Worm (Caenorhabditis elegans) whole organism, late embryonic: ENCODE data around the gene F42A9.11.

Experiments
- C08G9.2 ChIP-seq: sonication (generic microtip); optimal IDR thresholded peaks from 2 replicates; lab custom pipeline; 2016; ENCODE audit warnings: mild to moderate bottlenecking, missing genetic modification characterization, moderate library complexity, missing compliant biosample characterization
- F13H6.1 ChIP-seq: sonication (generic microtip); optimal IDR thresholded peaks from 2 replicates; lab custom pipeline; 2016; ENCODE audit warnings: missing genetic modification characterization, missing compliant biosample characterization
- K02D7.2 ChIP-seq: sonication (generic microtip); optimal IDR thresholded peaks from 2 replicates; lab custom pipeline; 2017; ENCODE audit warnings: mild to moderate bottlenecking, missing genetic modification characterization, missing compliant biosample characterization
- T23F11.4 ChIP-seq: fragments of 200-800 bp; sonication (Bioruptor generic); optimal IDR thresholded peaks from 2 replicates; lab custom pipeline; 2018; ENCODE audit warnings: mild to moderate bottlenecking, missing genetic modification characterization, missing compliant biosample characterization
- Y22D7AL.16 ChIP-seq: sonication (generic microtip); optimal IDR thresholded peaks from 2 replicates; lab custom pipeline; 2016; ENCODE audit warnings: missing genetic modification characterization, missing compliant biosample characterization
- ama-1 ChIP-seq: fragments of 150-350 bp; optimal IDR thresholded peaks from 2 replicates; lab custom pipeline; 2014
- ceh-14 ChIP-seq: sonication (generic microtip); optimal IDR thresholded peaks from 2 replicates; lab custom pipeline; 2016; ENCODE audit warnings: missing genotype, missing genetic modification characterization, missing compliant biosample characterization
- ceh-18 ChIP-seq: sonication (generic microtip); optimal IDR thresholded peaks from 2 replicates; lab custom pipeline; 2016; ENCODE audit warnings: missing genetic modification characterization, missing compliant biosample characterization
- ceh-2 ChIP-seq: sonication (generic microtip); optimal IDR thresholded peaks from 2 replicates; lab custom pipeline; 2016; ENCODE audit warnings: missing genotype, missing genetic modification characterization, missing compliant biosample characterization
- ceh-31 ChIP-seq: sonication (generic microtip); optimal IDR thresholded peaks from 2 replicates; lab custom pipeline; 2016; ENCODE audit warnings: missing genetic modification characterization, missing compliant biosample characterization
- ceh-45 ChIP-seq: fragments of 200-800 bp; sonication (Bioruptor generic); IDR thresholded peaks from 2 replicates; pipeline ENCODE4 v1.3.6; 2022; ENCODE audit warnings: missing genetic modification reagents, missing genetic modification characterization, missing compliant biosample characterization
- ceh-48 ChIP-seq: sonication (generic microtip); optimal IDR thresholded peaks from 2 replicates; lab custom pipeline; 2016; ENCODE audit warnings: missing genetic modification characterization, inconsistent platforms, missing compliant biosample characterization
- ceh-9 ChIP-seq: sonication (generic microtip); optimal IDR thresholded peaks from 2 replicates; lab custom pipeline; 2016; ENCODE audit warnings: mild to moderate bottlenecking, missing genetic modification characterization, inconsistent platforms, missing compliant biosample characterization
- che-1 ChIP-seq: sonication (generic microtip); optimal IDR thresholded peaks from 2 replicates; lab custom pipeline; 2016; ENCODE audit warnings: mild to moderate bottlenecking, missing genetic modification characterization, missing compliant biosample characterization
- elt-2 ChIP-seq: sonication (generic microtip); optimal IDR thresholded peaks from 2 replicates; lab custom pipeline; 2016; ENCODE audit warnings: missing genetic modification reagents, missing genetic modification characterization, missing compliant biosample characterization
- elt-4 ChIP-seq: sonication (generic microtip); optimal IDR thresholded peaks from 2 replicates; lab custom pipeline; 2016; ENCODE audit warnings: missing genetic modification characterization, missing compliant biosample characterization
- ets-4 ChIP-seq: sonication (generic microtip); optimal IDR thresholded peaks from 2 replicates; lab custom pipeline; 2016; ENCODE audit warnings: missing genetic modification characterization, missing compliant biosample characterization
- fkh-6 ChIP-seq: sonication (generic microtip); optimal IDR thresholded peaks from 2 replicates; lab custom pipeline; 2016; ENCODE audit warnings: missing genetic modification characterization, missing compliant biosample characterization
- hlh-13 ChIP-seq: fragments of 200-800 bp; sonication (Bioruptor generic); optimal IDR thresholded peaks from 2 replicates; lab custom pipeline; 2018; ENCODE audit warnings: mild to moderate bottlenecking, missing genetic modification characterization, missing compliant biosample characterization
- hlh-30 ChIP-seq: sonication (generic microtip); optimal IDR thresholded peaks from 2 replicates; lab custom pipeline; 2017; ENCODE audit warnings: antibody characterized with exemption, missing genetic modification characterization, missing compliant biosample characterization; ENCODE audit not compliant: insufficient read depth
- lim-6 ChIP-seq: sonication (generic microtip); optimal IDR thresholded peaks from 2 replicates; lab custom pipeline; 2016; ENCODE audit warnings: missing genetic modification characterization, missing compliant biosample characterization
- lin-11 ChIP-seq: fragments of 200-800 bp; sonication (Bioruptor generic); optimal IDR thresholded peaks from 2 replicates; lab custom pipeline; 2018; ENCODE audit warnings: mild to moderate bottlenecking, missing genetic modification characterization, missing compliant biosample characterization
- mec-3 ChIP-seq: sonication (generic microtip); optimal IDR thresholded peaks from 2 replicates; lab custom pipeline; 2016; ENCODE audit warnings: borderline replicate concordance, missing genetic modification characterization, missing compliant biosample characterization
- nfya-1 ChIP-seq: sonication (generic microtip); optimal IDR thresholded peaks from 2 replicates; lab custom pipeline; 2017; ENCODE audit warnings: missing genetic modification characterization, mild to moderate bottlenecking, missing compliant biosample characterization, antibody characterized with exemption, moderate library complexity
- nhr-232 ChIP-seq: sonication (generic microtip); optimal IDR thresholded peaks from 2 replicates; lab custom pipeline; 2016; ENCODE audit warnings: missing genetic modification characterization, missing compliant biosample characterization
- odd-2 ChIP-seq: sonication (generic microtip); optimal IDR thresholded peaks from 2 replicates; lab custom pipeline; 2017; ENCODE audit warnings: antibody characterized with exemption, mild to moderate bottlenecking, missing genetic modification characterization, missing compliant biosample characterization
- pag-3 ChIP-seq: sonication (generic microtip); optimal IDR thresholded peaks from 2 replicates; lab custom pipeline; 2016; ENCODE audit warnings: missing compliant biosample characterization, missing genetic modification characterization, borderline replicate concordance
- pat-9 ChIP-seq: fragments of 200-800 bp; sonication (Bioruptor generic); optimal IDR thresholded peaks from 2 replicates; lab custom pipeline; 2018; ENCODE audit warnings: mild to moderate bottlenecking, missing genetic modification characterization, moderate library complexity, missing compliant biosample characterization
- pha-2 ChIP-seq: sonication (generic microtip); optimal IDR thresholded peaks from 2 replicates; lab custom pipeline; 2017; ENCODE audit warnings: mild to moderate bottlenecking, missing genetic modification characterization, missing compliant biosample characterization
- pha-4 ChIP-seq: fragments of 150-350 bp; optimal IDR thresholded peaks from 2 replicates; lab custom pipeline; 2018; ENCODE audit warnings: missing biosample characterization, missing genetic modification reagents, missing genetic modification characterization
- pqm-1 ChIP-seq: sonication (generic microtip); optimal IDR thresholded peaks from 2 replicates; lab custom pipeline; 2016; ENCODE audit warnings: missing genetic modification characterization, missing compliant biosample characterization
- pros-1 ChIP-seq: fragments of 150-350 bp; optimal IDR thresholded peaks from 2 replicates; lab custom pipeline; 2014; ENCODE audit warnings: missing biosample characterization, missing genetic modification reagents, missing genetic modification characterization
- ref-2 ChIP-seq: sonication (generic microtip); optimal IDR thresholded peaks from 2 replicates; lab custom pipeline; 2016; ENCODE audit warnings: missing genetic modification characterization, missing compliant biosample characterization
- rnt-1 ChIP-seq: sonication (generic microtip); optimal IDR thresholded peaks from 2 replicates; lab custom pipeline; 2016; ENCODE audit warnings: missing genetic modification characterization, missing compliant biosample characterization
- sox-2 ChIP-seq: fragments of 200-800 bp; sonication (Bioruptor generic); IDR thresholded peaks from 2 replicates; pipeline ENCODE4 v1.3.6; 2022; ENCODE audit warnings: missing genetic modification reagents, missing genetic modification characterization, missing compliant biosample characterization
- sox-4 ChIP-seq: sonication (generic microtip); optimal IDR thresholded peaks from 2 replicates; lab custom pipeline; 2017; ENCODE audit warnings: mild to moderate bottlenecking, missing genetic modification characterization, inconsistent platforms, missing compliant biosample characterization
- syd-9 ChIP-seq: sonication (generic microtip); optimal IDR thresholded peaks from 2 replicates; lab custom pipeline; 2016; ENCODE audit warnings: mild to moderate bottlenecking, missing genetic modification characterization, moderate library complexity, missing compliant biosample characterization
- tbx-2 ChIP-seq: sonication (generic microtip); optimal IDR thresholded peaks from 2 replicates; lab custom pipeline; 2016; ENCODE audit warnings: missing genetic modification characterization, missing compliant biosample characterization
- ttx-3 ChIP-seq: sonication (generic microtip); optimal IDR thresholded peaks from 2 replicates; lab custom pipeline; 2016; ENCODE audit warnings: missing genetic modification reagents, missing genetic modification characterization, missing compliant biosample characterization
- unc-3 ChIP-seq, 2 experiments: fragments of 200-800 bp in 1 of 2; sonication (Bioruptor generic) in 1 of 2; sonication (generic microtip) in 1 of 2; conservative IDR thresholded peaks in 1 of 2; optimal IDR thresholded peaks in 1 of 2; 2 replicates each; pipeline versions ENCODE4 v1.3.6 to Lab custom; 2016 to 2022; ENCODE audit warnings: missing compliant biosample characterization in 2 of 2, missing genetic modification characterization in 2 of 2, missing genetic modification reagents in 1 of 2
- unc-55 ChIP-seq: sonication (generic microtip); optimal IDR thresholded peaks from 2 replicates; lab custom pipeline; 2017; ENCODE audit warnings: missing biosample characterization, missing genetic modification reagents, missing genetic modification characterization
- unc-86 ChIP-seq: sonication (generic microtip); optimal IDR thresholded peaks from 2 replicates; lab custom pipeline; 2016; ENCODE audit warnings: missing genetic modification characterization, missing compliant biosample characterization
- zip-5 ChIP-seq: sonication (generic microtip); optimal IDR thresholded peaks from 2 replicates; lab custom pipeline; 2016; ENCODE audit warnings: missing genetic modification characterization, missing compliant biosample characterization
- ztf-16 ChIP-seq: sonication (generic microtip); optimal IDR thresholded peaks from 2 replicates; lab custom pipeline; 2017; ENCODE audit warnings: missing genetic modification characterization, missing compliant biosample characterization

F42A9.11 gene

ce11 chrIV:8618698-8619097 lies 8.7 kb upstream of the F42A9.11 start, which contains the start of gene F42A9.8:
TSS of gene F42A9.8 (minus strand) at chrIV:8618785.
- TF ChIP-seq syd-9 (no peak), zip-5 (tag; lab: Kevin White, UChicago) (no peak), C08G9.2 (tag; lab: Kevin White, UChicago) (no peak), hlh-30 (tag; lab: Kevin White, UChicago) (no peak), ceh-9 (tag; lab: Kevin White, UChicago) (no peak), pros-1 (tag; lab: Kevin White, UChicago) (no peak), nhr-232 (tag; lab: Kevin White, UChicago) (no peak), che-1 (no peak)

- no peak for TF ChIP-seq lin-11
- no peak for TF ChIP-seq ceh-9 (tag; lab: Kevin White, UChicago)
- TF ChIP-seq rnt-1: no peak
- TF ChIP-seq pat-9: no peak
- TF ChIP-seq nhr-232 (tag; lab: Kevin White, UChicago): no peak
- no peak for TF ChIP-seq ets-4
- peak; percentile 55 for TF ChIP-seq nfya-1 (tag; lab: Kevin White, UChicago)
- TF ChIP-seq ceh-48 (tag; lab: Kevin White, UChicago): no peak
- TF ChIP-seq F13H6.1 (tag; lab: Kevin White, UChicago): no peak
- no peak for TF ChIP-seq lim-6 (tag; lab: Kevin White, UChicago)
- TF ChIP-seq pqm-1: no peak
- no peak for TF ChIP-seq elt-4 (tag; lab: Kevin White, UChicago)
- TF ChIP-seq syd-9: no peak
- TF ChIP-seq ceh-2: no peak
- no peak for TF ChIP-seq zip-5 (tag; lab: Kevin White, UChicago)
- peak; percentile 53 for TF ChIP-seq tbx-2
- no peak for TF ChIP-seq pros-1 (tag; lab: Kevin White, UChicago)
- no peak for TF ChIP-seq pha-4
- TF ChIP-seq pha-2 (tag; lab: Kevin White, UChicago): no peak
- no peak for TF ChIP-seq sox-2 (GFP tag; lab: Robert Waterston, UW)
- no peak for TF ChIP-seq odd-2 (tag; lab: Kevin White, UChicago)
- no peak for TF ChIP-seq unc-86 (tag; lab: Kevin White, UChicago)
- no peak for TF ChIP-seq ceh-45 (GFP tag; lab: Robert Waterston, UW)
- no peak for TF ChIP-seq mec-3 (tag; lab: Kevin White, UChicago)
- TF ChIP-seq fkh-6 (tag; lab: Kevin White, UChicago): no peak
- no peak for TF ChIP-seq ama-1 (lab: Kevin White, UChicago)
- no peak for TF ChIP-seq Y22D7AL.16 (tag; lab: Kevin White, UChicago)
- TF ChIP-seq ttx-3: no peak
- no peak for TF ChIP-seq ceh-18
- TF ChIP-seq ceh-14 (tag; lab: Kevin White, UChicago): no peak
- no peak for TF ChIP-seq K02D7.2 (tag; lab: Kevin White, UChicago)
- TF ChIP-seq hlh-13 (GFP tag; lab: Kevin White, UChicago): no peak
- peak; percentile 38 for TF ChIP-seq unc-55
- TF ChIP-seq sox-4 (tag; lab: Kevin White, UChicago): no peak
- peak; percentile 79 for TF ChIP-seq hlh-30 (tag; lab: Kevin White, UChicago)
- no peak for TF ChIP-seq unc-3 (GFP tag; conservative IDR thresholded peaks at IDR 0.05; lab: Robert Waterston, UW)
- TF ChIP-seq unc-3 (tag; optimal IDR thresholded peaks at IDR 0.05; lab: Kevin White, UChicago): no peak
- TF ChIP-seq pag-3 (tag; lab: Kevin White, UChicago): no peak
- TF ChIP-seq T23F11.4: no peak
- TF ChIP-seq elt-2 (tag; lab: Kevin White, UChicago): no peak
- TF ChIP-seq ref-2: no peak
- peak; percentile 43 for TF ChIP-seq ceh-31 (tag; lab: Kevin White, UChicago)
- TF ChIP-seq ztf-16: no peak
These were observed 7.2 kb upstream of the F42A9.11 start, which contains the start of gene lin-49 for ce11 chrIV:8620102-8620733. TSS of gene lin-49 (plus strand) at chrIV:8620683.
